Worm (Caenorhabditis elegans) whole organism, L4 larva: ENCODE results near the gene F49C12.11.
A peak's percentile ranks its signal among the peaks of the same experiment; 100 is the strongest.

ENCODE experiments used
- D1046.2 ChIP-seq: fragments of 200-800 bp; sonication (Bioruptor generic); IDR thresholded peaks from 2 replicates; pipeline ENCODE4 v1.3.6; 2022; ENCODE audit warnings: missing genetic modification characterization, missing compliant biosample characterization
- F10B5.3 ChIP-seq: sonication (generic microtip); optimal IDR thresholded peaks from 2 replicates; lab custom pipeline; 2016; ENCODE audit warnings: mild to moderate bottlenecking, missing genetic modification characterization, missing compliant biosample characterization
- F26F4.8 ChIP-seq: fragments of 200-800 bp; sonication (Bioruptor generic); conservative IDR thresholded peaks from 2 replicates; pipeline ENCODE4 v1.3.6; 2022; ENCODE audit warnings: missing genetic modification characterization, missing compliant biosample characterization
- F37D6.2 ChIP-seq: sonication (generic microtip); optimal IDR thresholded peaks from 2 replicates; lab custom pipeline; 2016; ENCODE audit warnings: mild to moderate bottlenecking, missing genetic modification characterization, missing compliant biosample characterization
- F49E8.2 ChIP-seq: sonication (generic microtip); optimal IDR thresholded peaks from 2 replicates; lab custom pipeline; 2016; ENCODE audit warnings: missing compliant biosample characterization, mild to moderate bottlenecking, missing genetic modification characterization, borderline replicate concordance
- T20F7.1 ChIP-seq: fragments of 200-800 bp; sonication (Bioruptor generic); optimal IDR thresholded peaks from 2 replicates; lab custom pipeline; 2018; ENCODE audit warnings: mild to moderate bottlenecking, missing genetic modification characterization, missing compliant biosample characterization
- T26A8.4 ChIP-seq: fragments of 200-800 bp; sonication (Bioruptor generic); IDR thresholded peaks from 2 replicates; pipeline ENCODE4 v1.3.6; 2022; ENCODE audit warnings: missing genetic modification characterization, missing compliant biosample characterization
- Y105C5A.15 ChIP-seq: fragments of 200-800 bp; sonication (Bioruptor generic); IDR thresholded peaks from 2 replicates; pipeline ENCODE4 v1.3.6; 2022; ENCODE audit warnings: missing genetic modification characterization, missing compliant biosample characterization
- Y48G9A.11 ChIP-seq: fragments of 200-800 bp; sonication (Bioruptor generic); IDR thresholded peaks from 2 replicates; pipeline ENCODE4 v1.3.6; 2022; ENCODE audit warnings: missing genetic modification reagents, missing genetic modification characterization, missing compliant biosample characterization
- Y5F2A.4 ChIP-seq: fragments of 200-800 bp; sonication (Bioruptor generic); optimal IDR thresholded peaks from 2 replicates; lab custom pipeline; 2018; ENCODE audit warnings: mild to moderate bottlenecking, missing genetic modification characterization, missing compliant biosample characterization
- Y75B8A.6 ChIP-seq: fragments of 200-800 bp; sonication (Bioruptor generic); IDR thresholded peaks from 2 replicates; pipeline ENCODE4 v1.3.6; 2022; ENCODE audit warnings: missing genetic modification reagents, missing genetic modification characterization, missing compliant biosample characterization
- attf-4 ChIP-seq: sonication (generic microtip); optimal IDR thresholded peaks from 3 replicates; lab custom pipeline; 2017; ENCODE audit warnings: missing biosample characterization, missing genetic modification characterization
- ceh-20 ChIP-seq: fragments of 200-800 bp; sonication (Bioruptor generic); IDR thresholded peaks from 2 replicates; pipeline ENCODE4 v1.3.6; 2022; ENCODE audit warnings: missing genetic modification reagents, missing genetic modification characterization, missing compliant biosample characterization
- ceh-32 ChIP-seq: sonication (generic microtip); optimal IDR thresholded peaks from 2 replicates; lab custom pipeline; 2016; ENCODE audit warnings: mild to moderate bottlenecking, missing genetic modification characterization, missing compliant biosample characterization; ENCODE audit not compliant: poor library complexity
- ceh-44 ChIP-seq: fragments of 200-800 bp; sonication (Bioruptor generic); IDR thresholded peaks from 2 replicates; pipeline ENCODE4 v1.3.6; 2022; ENCODE audit warnings: missing genetic modification reagents, missing genetic modification characterization, missing compliant biosample characterization
- ceh-62 ChIP-seq: sonication (generic microtip); optimal IDR thresholded peaks from 2 replicates; lab custom pipeline; 2017; ENCODE audit warnings: missing biosample characterization, missing genetic modification characterization
- cey-2 ChIP-seq: sonication (generic microtip); optimal IDR thresholded peaks from 3 replicates; lab custom pipeline; 2017; ENCODE audit warnings: missing genetic modification characterization, mild to moderate bottlenecking, missing compliant biosample characterization, antibody characterized with exemption, borderline replicate concordance; ENCODE audit not compliant: insufficient read depth
- ctbp-1 ChIP-seq: fragments of 200-800 bp; sonication (Bioruptor generic); IDR thresholded peaks from 2 replicates; pipeline ENCODE4 v1.3.6; 2022; ENCODE audit warnings: missing genetic modification reagents, missing genetic modification characterization, missing compliant biosample characterization
- daf-8 ChIP-seq: fragments of 200-800 bp; sonication (Bioruptor generic); IDR thresholded peaks from 2 replicates; pipeline ENCODE4 v1.3.6; 2022; ENCODE audit warnings: missing genetic modification characterization, missing compliant biosample characterization
- dmd-6 ChIP-seq: fragments of 200-800 bp; sonication (Bioruptor generic); IDR thresholded peaks from 2 replicates; pipeline ENCODE4 v1.3.6; 2022; ENCODE audit warnings: missing genetic modification reagents, missing genetic modification characterization, missing compliant biosample characterization
- dmd-8 ChIP-seq: fragments of 200-800 bp; sonication (Bioruptor generic); IDR thresholded peaks from 2 replicates; pipeline ENCODE4 v1.3.6; 2022; ENCODE audit warnings: missing genetic modification characterization, missing compliant biosample characterization
- dmd-9 ChIP-seq: fragments of 200-800 bp; sonication (Bioruptor generic); IDR thresholded peaks from 2 replicates; pipeline ENCODE4 v1.3.6; 2022; ENCODE audit warnings: missing genetic modification reagents, missing genetic modification characterization, missing compliant biosample characterization
- dpl-1 ChIP-seq: fragments of 150-350 bp; optimal IDR thresholded peaks from 2 replicates; lab custom pipeline; 2014; ENCODE audit warnings: missing biosample characterization, missing genetic modification reagents, missing genetic modification characterization
- dve-1 ChIP-seq: sonication (generic microtip); optimal IDR thresholded peaks from 2 replicates; lab custom pipeline; 2017; ENCODE audit warnings: antibody characterized with exemption, mild to moderate bottlenecking, missing genetic modification characterization, missing compliant biosample characterization; ENCODE audit not compliant: insufficient read depth
- egl-27 ChIP-seq: sonication (generic microtip); optimal IDR thresholded peaks from 3 replicates; lab custom pipeline; 2017; ENCODE audit warnings: missing biosample characterization, missing genetic modification reagents, missing genetic modification characterization
- gei-8 ChIP-seq: fragments of 200-800 bp; sonication (Bioruptor generic); optimal IDR thresholded peaks from 2 replicates; lab custom pipeline; 2018; ENCODE audit warnings: mild to moderate bottlenecking, missing genetic modification characterization, missing compliant biosample characterization
- hlh-11 ChIP-seq: fragments of 200-800 bp; sonication (Bioruptor generic); optimal IDR thresholded peaks from 2 replicates; lab custom pipeline; 2018; ENCODE audit warnings: mild to moderate bottlenecking, missing genetic modification characterization, missing compliant biosample characterization
- hmg-1.1 ChIP-seq: fragments of 200-800 bp; sonication (Bioruptor generic); IDR thresholded peaks from 2 replicates; pipeline ENCODE4 v1.3.6; 2022; ENCODE audit warnings: missing genetic modification reagents, missing genetic modification characterization, missing compliant biosample characterization
- lim-7 ChIP-seq: fragments of 200-800 bp; sonication (Bioruptor generic); IDR thresholded peaks from 2 replicates; pipeline ENCODE4 v1.3.6; 2022; ENCODE audit warnings: missing genetic modification characterization, missing compliant biosample characterization
- lin-38 ChIP-seq: fragments of 200-800 bp; sonication (Bioruptor generic); IDR thresholded peaks from 2 replicates; pipeline ENCODE4 v1.3.6; 2022; ENCODE audit warnings: missing genetic modification reagents, missing genetic modification characterization, missing compliant biosample characterization
- lin-39 ChIP-seq: fragments of 150-350 bp; optimal IDR thresholded peaks from 2 replicates; lab custom pipeline; 2014; ENCODE audit warnings: missing biosample characterization, missing genetic modification reagents, missing genetic modification characterization
- lir-3 ChIP-seq: sonication (generic microtip); optimal IDR thresholded peaks from 2 replicates; lab custom pipeline; 2016; ENCODE audit warnings: mild to moderate bottlenecking, missing genetic modification characterization, missing compliant biosample characterization
- madf-9 ChIP-seq: fragments of 200-800 bp; sonication (Bioruptor generic); conservative IDR thresholded peaks from 2 replicates; pipeline ENCODE4 v1.3.6; 2022; ENCODE audit warnings: missing genetic modification reagents, missing genetic modification characterization, missing compliant biosample characterization
- mdt-29 ChIP-seq: fragments of 200-800 bp; sonication (Bioruptor generic); IDR thresholded peaks from 2 replicates; pipeline ENCODE4 v1.3.6; 2022; ENCODE audit warnings: missing genetic modification reagents, missing genetic modification characterization, missing compliant biosample characterization
- mep-1 ChIP-seq: fragments of 150-350 bp; sonication (generic microtip); optimal IDR thresholded peaks from 3 replicates; lab custom pipeline; 2014; ENCODE audit warnings: missing biosample characterization, missing genetic modification characterization
- mxl-2 ChIP-seq: fragments of 200-800 bp; sonication (Bioruptor generic); conservative IDR thresholded peaks from 2 replicates; pipeline ENCODE4 v1.3.6; 2022; ENCODE audit warnings: missing genetic modification reagents, missing genetic modification characterization, missing compliant biosample characterization
- nhr-41 ChIP-seq: fragments of 200-800 bp; sonication (Bioruptor generic); IDR thresholded peaks from 2 replicates; pipeline ENCODE4 v1.3.6; 2022; ENCODE audit warnings: missing genetic modification reagents, missing genetic modification characterization, missing compliant biosample characterization
- nhr-6 ChIP-seq: fragments of 150-350 bp; optimal IDR thresholded peaks from 2 replicates; lab custom pipeline; 2014; ENCODE audit warnings: missing biosample characterization, missing genetic modification characterization
- nhr-76 ChIP-seq: fragments of 150-350 bp; optimal IDR thresholded peaks from 2 replicates; lab custom pipeline; 2014; ENCODE audit warnings: missing biosample characterization, missing genetic modification characterization
- nhr-77 ChIP-seq: fragments of 150-350 bp; optimal IDR thresholded peaks from 2 replicates; lab custom pipeline; 2014; ENCODE audit warnings: missing biosample characterization, missing genetic modification characterization
- pqm-1 ChIP-seq: sonication (generic microtip); optimal IDR thresholded peaks from 2 replicates; lab custom pipeline; 2017; ENCODE audit warnings: missing biosample characterization, missing genetic modification characterization
- saeg-2 ChIP-seq: fragments of 200-800 bp; sonication (Bioruptor generic); IDR thresholded peaks from 2 replicates; pipeline ENCODE4 v1.3.6; 2022; ENCODE audit warnings: missing genetic modification reagents, missing genetic modification characterization, missing compliant biosample characterization
- sdz-12 ChIP-seq: fragments of 200-800 bp; sonication (Bioruptor generic); optimal IDR thresholded peaks from 2 replicates; lab custom pipeline; 2018; ENCODE audit warnings: mild to moderate bottlenecking, missing genetic modification characterization, missing compliant biosample characterization
- snpc-4 ChIP-seq: fragments of 150-350 bp; optimal IDR thresholded peaks from 2 replicates; lab custom pipeline; 2014; ENCODE audit warnings: missing biosample characterization, missing genetic modification characterization
- spr-1 ChIP-seq: sonication (generic microtip); optimal IDR thresholded peaks from 2 replicates; lab custom pipeline; 2016; ENCODE audit warnings: mild to moderate bottlenecking, missing genetic modification characterization, missing compliant biosample characterization
- spr-3 ChIP-seq: fragments of 200-800 bp; sonication (Bioruptor generic); optimal IDR thresholded peaks from 2 replicates; lab custom pipeline; 2018; ENCODE audit warnings: mild to moderate bottlenecking, missing genetic modification characterization, missing compliant biosample characterization
- unc-130 ChIP-seq: sonication (generic microtip); optimal IDR thresholded peaks from 2 replicates; lab custom pipeline; 2016; ENCODE audit warnings: missing genetic modification reagents, missing genetic modification characterization, missing compliant biosample characterization
- unc-62 ChIP-seq, 3 experiments: fragments of 150-350 bp in 1 of 3; sonication (generic microtip); optimal IDR thresholded peaks in 2 of 3; peaks in 1 of 3; 1 replicate in 1 of 3; 2 replicates in 2 of 3; lab custom pipeline; 2014 to 2017; ENCODE audit warnings: missing biosample characterization in 3 of 3, missing genetic modification characterization in 3 of 3, missing genetic modification reagents in 3 of 3, missing genotype in 1 of 3
- vab-7 ChIP-seq: fragments of 200-800 bp; sonication (Bioruptor generic); IDR thresholded peaks from 2 replicates; pipeline ENCODE4 v1.3.6; 2022; ENCODE audit warnings: missing genetic modification reagents, missing genetic modification characterization, missing compliant biosample characterization
- zfp-2 ChIP-seq: sonication (generic microtip); optimal IDR thresholded peaks from 2 replicates; lab custom pipeline; 2016; ENCODE audit warnings: mild to moderate bottlenecking, missing genetic modification characterization, missing compliant biosample characterization
- zip-2 ChIP-seq: fragments of 150-350 bp; optimal IDR thresholded peaks from 2 replicates; lab custom pipeline; 2014; ENCODE audit warnings: missing biosample characterization, missing genetic modification characterization
- ztf-7 ChIP-seq: fragments of 150-350 bp; optimal IDR thresholded peaks from 2 replicates; lab custom pipeline; 2014; ENCODE audit warnings: missing biosample characterization, missing genetic modification characterization

Gene F49C12.11

ce11 chrIV:9333007-9333406 is 13.8 kb downstream of the F49C12.11 start (continued):
- no peak for TF ChIP-seq ceh-44
- TF ChIP-seq pqm-1 (tag; lab: Kevin White, UChicago), result peak; percentile 97
- TF ChIP-seq T26A8.4 (GFP tag; lab: Robert Waterston, UW), result no peak
- no peak for TF ChIP-seq zip-2 (tag; lab: Kevin White, UChicago)
- no peak for TF ChIP-seq F10B5.3 (tag; lab: Kevin White, UChicago)
- no peak for TF ChIP-seq lin-39 (tag; lab: Kevin White, UChicago)
- no peak for TF ChIP-seq madf-9 (GFP tag; lab: Robert Waterston, UW)
- no peak for TF ChIP-seq dmd-8
- no peak for TF ChIP-seq lim-7 (GFP tag; lab: Robert Waterston, UW)
- TF ChIP-seq lir-3 (tag; lab: Kevin White, UChicago), result no peak
- TF ChIP-seq dmd-6 (GFP tag; lab: Robert Waterston, UW), result peak; percentile 80
- no peak for TF ChIP-seq ceh-62 (tag; lab: Kevin White, UChicago)
- no peak for TF ChIP-seq Y5F2A.4 (GFP tag; lab: Kevin White, UChicago)
- TF ChIP-seq hlh-11, result peak; percentile 79
- no peak for TF ChIP-seq ceh-20 (GFP tag; lab: Robert Waterston, UW)
- TF ChIP-seq sdz-12 (GFP tag; lab: Kevin White, UChicago), result no peak
- no peak for TF ChIP-seq D1046.2 (GFP tag; lab: Robert Waterston, UW)
- no peak for TF ChIP-seq F37D6.2 (tag; lab: Kevin White, UChicago)
- TF ChIP-seq nhr-77, result peak; percentile 82
- TF ChIP-seq cey-2 (tag; lab: Kevin White, UChicago), result no peak
- peak; percentile 29 for TF ChIP-seq T20F7.1 (GFP tag; lab: Kevin White, UChicago)
- no peak for TF ChIP-seq gei-8 (GFP tag; lab: Kevin White, UChicago)
- 0 out of 2 replicates have a peak, but pooled peaks have one; percentile 40 for TF ChIP-seq nhr-41 (GFP tag; lab: Robert Waterston, UW)
- TF ChIP-seq F49E8.2 (tag; lab: Kevin White, UChicago), result no peak
- TF ChIP-seq spr-1 (tag; lab: Kevin White, UChicago), result no peak
- no peak for TF ChIP-seq egl-27
- TF ChIP-seq ztf-7, result no peak
- no peak for TF ChIP-seq zfp-2 (tag; lab: Kevin White, UChicago)
- TF ChIP-seq nhr-76 (tag; lab: Kevin White, UChicago), result no peak
- no peak for TF ChIP-seq spr-3
- no peak for TF ChIP-seq ctbp-1
- no peak for TF ChIP-seq attf-4 (tag; lab: Kevin White, UChicago)
- no peak for TF ChIP-seq unc-130 (GFP tag; lab: Kevin White, UChicago)
- TF ChIP-seq dmd-9, result no peak
- no peak for TF ChIP-seq mdt-29 (GFP tag; lab: Robert Waterston, UW)
- TF ChIP-seq dve-1, result peak; percentile 73
- no peak for TF ChIP-seq unc-62 (GFP tag; optimal IDR thresholded peaks at IDR 0.05 in 1 of 2; lab: Kevin White, UChicago)
- TF ChIP-seq unc-62 (tag; optimal IDR thresholded peaks at IDR 0.05; lab: Kevin White, UChicago), result no peak
- no peak for TF ChIP-seq Y105C5A.15
- no peak for TF ChIP-seq hmg-1.1 (GFP tag; lab: Robert Waterston, UW)
- TF ChIP-seq Y48G9A.11, result no peak
- no peak for TF ChIP-seq nhr-6
- peak; percentile 21 for TF ChIP-seq mep-1 (tag; lab: Kevin White, UChicago)
- no peak for TF ChIP-seq saeg-2
- no peak for TF ChIP-seq dpl-1 (GFP tag; lab: Kevin White, UChicago)
- peak; percentile 39; the same call in 1 of the 2 replicates for TF ChIP-seq lin-38 (GFP tag; lab: Robert Waterston, UW)
- no peak for TF ChIP-seq F26F4.8
- TF ChIP-seq ceh-32 (tag; lab: Kevin White, UChicago), result no peak
- TF ChIP-seq daf-8 (GFP tag; lab: Robert Waterston, UW), result no peak
- no peak for TF ChIP-seq vab-7 (GFP tag; lab: Robert Waterston, UW)
- no peak for TF ChIP-seq Y75B8A.6 (GFP tag; lab: Robert Waterston, UW)
- no peak for TF ChIP-seq snpc-4 (tag; lab: Kevin White, UChicago)
- TF ChIP-seq mxl-2 (GFP tag; lab: Robert Waterston, UW), result no peak
